Worm (Caenorhabditis elegans): ENCODE results near the gene lys-8.

lys-8 gene

DNA sequence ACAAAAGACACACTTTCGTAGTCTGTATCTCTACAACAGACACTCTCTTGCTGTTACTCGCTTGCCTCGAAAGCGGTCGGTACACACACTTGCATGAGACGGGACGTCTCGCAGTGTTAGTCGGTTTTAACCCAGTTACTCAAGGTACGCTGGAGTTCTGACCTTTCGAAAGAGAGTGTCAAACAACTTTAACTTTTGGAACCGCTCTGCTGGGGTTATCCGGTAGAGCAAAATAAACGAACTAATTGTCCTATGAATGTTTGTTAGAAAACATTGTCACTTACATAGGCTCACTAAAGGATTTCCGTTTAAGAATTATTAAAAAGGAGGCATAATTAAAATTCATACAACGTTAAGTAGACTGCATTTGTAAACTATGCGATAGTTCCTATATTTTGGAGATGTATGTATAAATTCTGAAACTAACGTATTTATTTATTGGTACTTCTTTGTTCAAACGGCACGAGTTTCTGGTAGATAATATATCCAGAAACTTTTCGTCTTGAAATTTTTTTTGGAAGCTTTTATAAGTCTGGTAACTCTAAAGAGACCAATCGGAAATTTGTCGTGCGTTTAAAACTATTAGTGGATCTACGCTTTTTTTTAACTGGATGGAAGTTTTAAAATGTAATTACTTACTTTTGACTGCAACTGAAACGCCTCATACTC lies 42.4 kb upstream of the lys-8 start:
- TF ChIP-seq tbx-2 (tag; optimal IDR thresholded peaks at IDR 0.05) (peak; percentile 97), ceh-82 (tag; optimal IDR thresholded peaks at IDR 0.05) (peak; percentile 95), egl-27 (tag; optimal IDR thresholded peaks at IDR 0.05) (peak; percentile 71), elt-1 (tag; optimal IDR thresholded peaks at IDR 0.05) (peak; percentile 54), pha-4 (tag; optimal IDR thresholded peaks at IDR 0.05) (peak; percentile 99), hmg-11 (tag; optimal IDR thresholded peaks at IDR 0.05) (peak; percentile 98), snpc-4 (tag; optimal IDR thresholded peaks at IDR 0.05) (peak; percentile 100), nhr-67 (tag; optimal IDR thresholded peaks at IDR 0.05) (peak; percentile 53), lin-39 (tag; optimal IDR thresholded peaks at IDR 0.05) (peak; percentile 97), elt-3 (tag; optimal IDR thresholded peaks at IDR 0.05) (peak in 2 of 3 experiments; percentile 77 to 92), daf-12 (tag; optimal IDR thresholded peaks at IDR 0.05) (peak; percentile 67), ztf-4 (tag; optimal IDR thresholded peaks at IDR 0.05) (peak; percentile 91), unc-39 (tag; optimal IDR thresholded peaks at IDR 0.05) (peak; percentile 35), eor-1 (tag; optimal IDR thresholded peaks at IDR 0.05) (peak in 1 of 2 experiments; percentile 71), nhr-23 (tag; optimal IDR thresholded peaks at IDR 0.05) (peak; percentile 99), egl-5 (tag; optimal IDR thresholded peaks at IDR 0.05) (peak; percentile 96), skn-1 (tag; optimal IDR thresholded peaks at IDR 0.05) (peak; percentile 95), nhr-12 (tag; optimal IDR thresholded peaks at IDR 0.05) (no peak), nhr-77 (tag; optimal IDR thresholded peaks at IDR 0.05) (peak; percentile 93), aly-2 (tag; optimal IDR thresholded peaks at IDR 0.05) (peak; percentile 88), fkh-10 (GFP tag; optimal IDR thresholded peaks at IDR 0.05) (peak; percentile 99), zag-1 (tag; optimal IDR thresholded peaks at IDR 0.05) (peak; percentile 93), fos-1 (tag; optimal IDR thresholded peaks at IDR 0.05) (peak; percentile 90), elt-2 (tag; optimal IDR thresholded peaks at IDR 0.05) (peak; percentile 97), jun-1 (tag; optimal IDR thresholded peaks at IDR 0.05) (peak; percentile 98), mml-1 (tag; optimal IDR thresholded peaks at IDR 0.05) (no peak), ZK546.5 (tag; optimal IDR thresholded peaks at IDR 0.05) (peak; percentile 44), unc-62 (GFP tag; optimal IDR thresholded peaks at IDR 0.05) (peak; percentile 81), fkh-2 (tag; optimal IDR thresholded peaks at IDR 0.05) (peak; percentile 95), nfya-1 (tag; optimal IDR thresholded peaks at IDR 0.05; ENCODE audit: insufficient read depth) (peak; percentile 97), ceh-9 (tag; optimal IDR thresholded peaks at IDR 0.05) (no peak), nhr-237 (tag; optimal IDR thresholded peaks at IDR 0.05) (peak; percentile 57), ama-1 (optimal IDR thresholded peaks at IDR 0.05) (peak; percentile 100), lin-15B (tag; optimal IDR thresholded peaks at IDR 0.05) (peak; percentile 85), sea-2 (GFP tag; optimal IDR thresholded peaks at IDR 0.05) (no peak), ztf-11 (tag; optimal IDR thresholded peaks at IDR 0.05) (peak; percentile 61), R02D3.7 (tag; optimal IDR thresholded peaks at IDR 0.05) (peak; percentile 90), nhr-25 (tag; optimal IDR thresholded peaks at IDR 0.05) (peak; percentile 99), ceh-28 (tag; optimal IDR thresholded peaks at IDR 0.05) (peak; percentile 94), pqm-1 (tag; optimal IDR thresholded peaks at IDR 0.05) (peak; percentile 94), nhr-76 (tag; optimal IDR thresholded peaks at IDR 0.05) (peak; percentile 52), lsy-12 (tag; optimal IDR thresholded peaks at IDR 0.05) (peak; percentile 98), nhr-28 (tag; optimal IDR thresholded peaks at IDR 0.05) (peak; percentile 76), nhr-43 (tag; optimal IDR thresholded peaks at IDR 0.05; ENCODE audit: poor library complexity, severe bottlenecking) (peak; percentile 95), mdl-1 (tag; optimal IDR thresholded peaks at IDR 0.05) (peak; percentile 29), nhr-11 (tag; optimal IDR thresholded peaks at IDR 0.05) (peak; percentile 95), ceh-16 (tag; optimal IDR thresholded peaks at IDR 0.05) (peak; percentile 80)
